Fruit fly (Drosophila melanogaster) whole organism, adult: Measurements from ENCODE around the gene CG6800.

Experiments used
- Crg-1 ChIP-seq: fragments of 200-800 bp; sonication (Bioruptor generic); optimal IDR thresholded peaks from 2 replicates; lab custom pipeline; 2016; ENCODE audit warnings: missing biosample characterization, missing genetic modification characterization
- kay ChIP-seq: fragments of 200-800 bp; sonication (Bioruptor generic); peaks from one replicate; lab custom pipeline; 2016; ENCODE audit warnings: missing biosample characterization, missing genetic modification characterization, borderline replicate concordance
- tj ChIP-seq: fragments of 200-800 bp; sonication (Bioruptor generic); optimal IDR thresholded peaks from 3 replicates; lab custom pipeline; 2017; ENCODE audit warnings: missing biosample characterization, mild to moderate bottlenecking, missing genetic modification characterization, moderate library complexity

DNA sequence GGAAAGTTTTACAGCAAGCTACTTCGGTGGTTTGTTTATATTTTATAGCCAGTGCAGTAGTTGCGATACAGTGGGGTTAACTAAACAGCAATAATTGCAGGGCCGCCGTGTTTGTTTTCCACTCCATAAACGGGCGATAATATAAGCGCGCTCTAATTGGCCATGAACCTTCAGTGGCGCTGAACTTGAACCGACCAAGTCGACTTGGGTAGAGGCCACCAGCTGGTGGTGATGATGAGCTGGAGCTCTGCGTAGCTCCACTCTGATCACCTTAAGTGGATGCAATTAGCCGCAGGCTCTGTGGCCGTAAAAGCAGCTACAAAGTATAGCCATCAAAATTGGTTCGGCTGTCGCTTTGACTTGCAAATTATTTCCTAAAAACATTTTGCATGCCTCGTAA is 4.1 kb downstream of the CG6800 start:
- no peak for TF ChIP-seq kay (GFP tag; lab: Kevin White, UChicago)
- TF ChIP-seq Crg-1 = no peak
- TF ChIP-seq tj = no peak
